Worm (Caenorhabditis elegans) whole organism, late embryonic: ENCODE results near the gene fbxa-208.
"Not testable (repeated sequence)": the region's sequence is repeated elsewhere in the genome, so short reads cannot be mapped to it uniquely, and the experiment has no call there.

Experiments used
- C08G9.2 ChIP-seq: sonication (generic microtip); optimal IDR thresholded peaks from 2 replicates; lab custom pipeline; 2016; ENCODE audit warnings: mild to moderate bottlenecking, missing genetic modification characterization, moderate library complexity, missing compliant biosample characterization
- K02D7.2 ChIP-seq: sonication (generic microtip); optimal IDR thresholded peaks from 2 replicates; lab custom pipeline; 2017; ENCODE audit warnings: mild to moderate bottlenecking, missing genetic modification characterization, missing compliant biosample characterization
- K09A11.1 ChIP-seq: sonication (generic microtip); optimal IDR thresholded peaks from 2 replicates; lab custom pipeline; 2017; ENCODE audit warnings: antibody characterized with exemption, mild to moderate bottlenecking, missing genetic modification characterization, missing compliant biosample characterization; ENCODE audit not compliant: insufficient read depth
- T23F11.4 ChIP-seq: fragments of 200-800 bp; sonication (Bioruptor generic); optimal IDR thresholded peaks from 2 replicates; lab custom pipeline; 2018; ENCODE audit warnings: mild to moderate bottlenecking, missing genetic modification characterization, missing compliant biosample characterization
- ceh-14 ChIP-seq: sonication (generic microtip); optimal IDR thresholded peaks from 2 replicates; lab custom pipeline; 2016; ENCODE audit warnings: missing genotype, missing genetic modification characterization, missing compliant biosample characterization
- ceh-2 ChIP-seq: sonication (generic microtip); optimal IDR thresholded peaks from 2 replicates; lab custom pipeline; 2016; ENCODE audit warnings: missing genotype, missing genetic modification characterization, missing compliant biosample characterization
- ceh-22 ChIP-seq: sonication (generic microtip); optimal IDR thresholded peaks from 2 replicates; lab custom pipeline; 2017; ENCODE audit warnings: missing biosample characterization, missing genetic modification characterization
- ceh-31 ChIP-seq: sonication (generic microtip); optimal IDR thresholded peaks from 2 replicates; lab custom pipeline; 2016; ENCODE audit warnings: missing genetic modification characterization, missing compliant biosample characterization
- ceh-34 ChIP-seq: sonication (generic microtip); optimal IDR thresholded peaks from 2 replicates; lab custom pipeline; 2016; ENCODE audit warnings: mild to moderate bottlenecking, missing genetic modification characterization, missing compliant biosample characterization
- ceh-48 ChIP-seq: sonication (generic microtip); optimal IDR thresholded peaks from 2 replicates; lab custom pipeline; 2016; ENCODE audit warnings: missing genetic modification characterization, inconsistent platforms, missing compliant biosample characterization
- ceh-9 ChIP-seq: sonication (generic microtip); optimal IDR thresholded peaks from 2 replicates; lab custom pipeline; 2016; ENCODE audit warnings: mild to moderate bottlenecking, missing genetic modification characterization, inconsistent platforms, missing compliant biosample characterization
- dve-1 ChIP-seq: sonication (generic microtip); optimal IDR thresholded peaks from 2 replicates; lab custom pipeline; 2017; ENCODE audit warnings: antibody characterized with exemption, mild to moderate bottlenecking, missing genetic modification characterization, missing compliant biosample characterization
- elt-2 ChIP-seq: sonication (generic microtip); optimal IDR thresholded peaks from 2 replicates; lab custom pipeline; 2016; ENCODE audit warnings: missing genetic modification reagents, missing genetic modification characterization, missing compliant biosample characterization
- ets-4 ChIP-seq: sonication (generic microtip); optimal IDR thresholded peaks from 2 replicates; lab custom pipeline; 2016; ENCODE audit warnings: missing genetic modification characterization, missing compliant biosample characterization
- fax-1 ChIP-seq: sonication (generic microtip); optimal IDR thresholded peaks from 2 replicates; lab custom pipeline; 2016; ENCODE audit warnings: missing genotype, missing genetic modification characterization, missing compliant biosample characterization
- fkh-10 ChIP-seq: fragments of 150-350 bp; optimal IDR thresholded peaks from 2 replicates; lab custom pipeline; 2014; ENCODE audit warnings: missing biosample characterization, missing genetic modification reagents, missing genetic modification characterization
- fkh-6 ChIP-seq: sonication (generic microtip); optimal IDR thresholded peaks from 2 replicates; lab custom pipeline; 2016; ENCODE audit warnings: missing genetic modification characterization, missing compliant biosample characterization
- gmeb-2 ChIP-seq: sonication (generic microtip); optimal IDR thresholded peaks from 2 replicates; lab custom pipeline; 2016; ENCODE audit warnings: missing genetic modification characterization, inconsistent platforms, missing compliant biosample characterization
- hlh-6 ChIP-seq: sonication (generic microtip); optimal IDR thresholded peaks from 2 replicates; lab custom pipeline; 2016; ENCODE audit warnings: missing genotype, missing genetic modification characterization, missing compliant biosample characterization
- lim-6 ChIP-seq: sonication (generic microtip); optimal IDR thresholded peaks from 2 replicates; lab custom pipeline; 2016; ENCODE audit warnings: missing genetic modification characterization, missing compliant biosample characterization
- npax-4 ChIP-seq: sonication (generic microtip); optimal IDR thresholded peaks from 2 replicates; lab custom pipeline; 2016; ENCODE audit warnings: missing genetic modification characterization, missing compliant biosample characterization
- pag-3 ChIP-seq: sonication (generic microtip); optimal IDR thresholded peaks from 2 replicates; lab custom pipeline; 2016; ENCODE audit warnings: missing compliant biosample characterization, missing genetic modification characterization, borderline replicate concordance
- pat-9 ChIP-seq: fragments of 200-800 bp; sonication (Bioruptor generic); optimal IDR thresholded peaks from 2 replicates; lab custom pipeline; 2018; ENCODE audit warnings: mild to moderate bottlenecking, missing genetic modification characterization, moderate library complexity, missing compliant biosample characterization
- pha-4 ChIP-seq: fragments of 150-350 bp; optimal IDR thresholded peaks from 2 replicates; lab custom pipeline; 2018; ENCODE audit warnings: missing biosample characterization, missing genetic modification reagents, missing genetic modification characterization
- pqm-1 ChIP-seq: sonication (generic microtip); optimal IDR thresholded peaks from 2 replicates; lab custom pipeline; 2016; ENCODE audit warnings: missing genetic modification characterization, missing compliant biosample characterization
- rnt-1 ChIP-seq: sonication (generic microtip); optimal IDR thresholded peaks from 2 replicates; lab custom pipeline; 2016; ENCODE audit warnings: missing genetic modification characterization, missing compliant biosample characterization
- sox-4 ChIP-seq: sonication (generic microtip); optimal IDR thresholded peaks from 2 replicates; lab custom pipeline; 2017; ENCODE audit warnings: mild to moderate bottlenecking, missing genetic modification characterization, inconsistent platforms, missing compliant biosample characterization
- syd-9 ChIP-seq: sonication (generic microtip); optimal IDR thresholded peaks from 2 replicates; lab custom pipeline; 2016; ENCODE audit warnings: mild to moderate bottlenecking, missing genetic modification characterization, moderate library complexity, missing compliant biosample characterization
- zip-5 ChIP-seq: sonication (generic microtip); optimal IDR thresholded peaks from 2 replicates; lab custom pipeline; 2016; ENCODE audit warnings: missing genetic modification characterization, missing compliant biosample characterization

fbxa-208 gene

ce11 chrIII:1256519-1256918 is at the start of gene fbxa-208:
TSS of gene fbxa-208 (plus strand) at chrIII:1256819.
- not testable (repeated sequence) for TF ChIP-seq syd-9 (tag; lab: Kevin White, UChicago); fkh-10; rnt-1 (tag; lab: Kevin White, UChicago)

ce11 chrIII:1207027-1207426 is 49.6 kb upstream of the fbxa-208 start:
- TF ChIP-seq ceh-48 (tag; lab: Kevin White, UChicago) (peak; percentile 6), pat-9 (tag; lab: Kevin White, UChicago) (no peak)

- TF ChIP-seq fkh-10 (no peak), sox-4 (tag; lab: Kevin White, UChicago) (no peak), npax-4 (no peak), ceh-22 (no peak), pqm-1 (tag; lab: Kevin White, UChicago) (no peak), zip-5 (tag; lab: Kevin White, UChicago) (no peak), ceh-9 (no peak), ets-4 (tag; lab: Kevin White, UChicago) (no peak), fkh-6 (no peak), hlh-6 (tag; lab: Kevin White, UChicago) (no peak)
Observed at ce11 chrIII:1207852-1208251, 48.8 kb upstream of the fbxa-208 start, which contains the start of gene orc-3. TSS of gene orc-3 (plus strand) at chrIII:1208133.

- TF ChIP-seq pqm-1 (tag; lab: Kevin White, UChicago) = no peak
- TF ChIP-seq ceh-48 (tag; lab: Kevin White, UChicago) = peak; percentile 6
Observed at ce11 chrIII:1210638-1211037, 46.0 kb upstream of the fbxa-208 start.

ce11 chrIII:1214121-1214673 is 42.4 kb upstream of the fbxa-208 start:
- TF ChIP-seq ceh-14 (no peak), T23F11.4 (GFP tag; lab: Kevin White, UChicago) (no peak), lim-6 (tag; lab: Kevin White, UChicago) (no peak), fax-1 (tag; lab: Kevin White, UChicago) (no peak), ceh-34 (no peak), ets-4 (tag; lab: Kevin White, UChicago) (no peak)

- TF ChIP-seq gmeb-2 (tag; lab: Kevin White, UChicago) = no peak
- peak; percentile 10 for TF ChIP-seq elt-2 (tag; lab: Kevin White, UChicago)
- TF ChIP-seq dve-1 (tag; lab: Kevin White, UChicago) = no peak
- no peak for TF ChIP-seq pag-3 (tag; lab: Kevin White, UChicago)
- TF ChIP-seq ceh-31 (tag; lab: Kevin White, UChicago) = no peak
- no peak for TF ChIP-seq ceh-22
- peak; percentile 77 for TF ChIP-seq pqm-1 (tag; lab: Kevin White, UChicago)
- no peak for TF ChIP-seq C08G9.2 (tag; lab: Kevin White, UChicago)
- no peak for TF ChIP-seq ceh-2
Observed at ce11 chrIII:1214680-1215079, 41.9 kb upstream of the fbxa-208 start, which contains the start of gene Y119D3B.21. TSS of gene Y119D3B.21 (plus strand) at chrIII:1215000.

- TF ChIP-seq ets-4 (tag; lab: Kevin White, UChicago) (no peak), pha-4 (tag; lab: Kevin White, UChicago) (no peak), K02D7.2 (tag; lab: Kevin White, UChicago) (no peak), K09A11.1 (tag; lab: Kevin White, UChicago) (no peak)
Observed at ce11 chrIII:1216096-1216495, 40.5 kb upstream of the fbxa-208 start.
